Worm (Caenorhabditis elegans) whole organism, mixed stage, embryonic: ENCODE measurements around the gene nhr-108.

ENCODE experiments used
- M03D4.4 ChIP-seq: sonication (generic microtip); optimal IDR thresholded peaks from 2 replicates; lab custom pipeline; 2017; ENCODE audit warnings: mild to moderate bottlenecking, missing genetic modification characterization, missing compliant biosample characterization
- bed-3 ChIP-seq: fragments of 200-800 bp; sonication (Bioruptor generic); optimal IDR thresholded peaks from 3 replicates; lab custom pipeline; 2018; ENCODE audit warnings: mild to moderate bottlenecking, missing genetic modification characterization, moderate library complexity, missing compliant biosample characterization
- blmp-1 ChIP-seq: fragments of 150-350 bp; optimal IDR thresholded peaks from 2 replicates; lab custom pipeline; 2014; ENCODE audit warnings: missing biosample characterization, missing genetic modification characterization
- ceh-39 ChIP-seq: fragments of 150-350 bp; optimal IDR thresholded peaks from 2 replicates; lab custom pipeline; 2014; ENCODE audit warnings: missing biosample characterization, missing genetic modification characterization
- ceh-83 ChIP-seq: fragments of 200-800 bp; sonication (Bioruptor generic); optimal IDR thresholded peaks from 2 replicates; lab custom pipeline; 2018; ENCODE audit warnings: mild to moderate bottlenecking, missing genetic modification characterization, missing compliant biosample characterization
- ces-1 ChIP-seq: fragments of 150-350 bp; optimal IDR thresholded peaks from 2 replicates; lab custom pipeline; 2014; ENCODE audit warnings: missing biosample characterization, missing genetic modification reagents, missing genetic modification characterization
- cnd-1 ChIP-seq: fragments of 200-800 bp; sonication (Bioruptor generic); optimal IDR thresholded peaks from 2 replicates; lab custom pipeline; 2018; ENCODE audit warnings: mild to moderate bottlenecking, missing genetic modification characterization, missing compliant biosample characterization
- drap-1 ChIP-seq: fragments of 200-800 bp; sonication (Bioruptor generic); optimal IDR thresholded peaks from 3 replicates; lab custom pipeline; 2018; ENCODE audit warnings: mild to moderate bottlenecking, missing genetic modification characterization, missing compliant biosample characterization
- elt-1 ChIP-seq: sonication (generic microtip); optimal IDR thresholded peaks from 2 replicates; lab custom pipeline; 2017; ENCODE audit warnings: missing genetic modification characterization, mild to moderate bottlenecking, missing compliant biosample characterization, antibody characterized with exemption, moderate library complexity, borderline replicate concordance; ENCODE audit not compliant: insufficient read depth
- elt-3 ChIP-seq: fragments of 150-350 bp; optimal IDR thresholded peaks from 2 replicates; lab custom pipeline; 2014; ENCODE audit warnings: missing biosample characterization, missing genetic modification characterization
- flh-1 ChIP-seq: fragments of 200-800 bp; sonication (Bioruptor generic); optimal IDR thresholded peaks from 2 replicates; lab custom pipeline; 2018; ENCODE audit warnings: mild to moderate bottlenecking, missing genetic modification characterization, moderate library complexity, missing compliant biosample characterization
- lin-13 ChIP-seq: fragments of 150-350 bp; optimal IDR thresholded peaks from 2 replicates; lab custom pipeline; 2014; ENCODE audit warnings: missing biosample characterization, missing genetic modification characterization
- lsy-2 ChIP-seq: fragments of 150-350 bp; optimal IDR thresholded peaks from 2 replicates; lab custom pipeline; 2014; ENCODE audit warnings: missing biosample characterization, missing genetic modification characterization
- mab-5 ChIP-seq: fragments of 150-350 bp; optimal IDR thresholded peaks from 2 replicates; lab custom pipeline; 2014; ENCODE audit warnings: missing biosample characterization, missing genetic modification characterization
- mep-1 ChIP-seq: fragments of 150-350 bp; optimal IDR thresholded peaks from 2 replicates; lab custom pipeline; 2017; ENCODE audit warnings: missing biosample characterization, missing genetic modification reagents, missing genetic modification characterization, inconsistent platforms
- nhr-2 ChIP-seq: fragments of 150-350 bp; optimal IDR thresholded peaks from 2 replicates; lab custom pipeline; 2014; ENCODE audit warnings: missing biosample characterization, missing genetic modification characterization
- nhr-237 ChIP-seq: fragments of 150-350 bp; optimal IDR thresholded peaks from 2 replicates; lab custom pipeline; 2014; ENCODE audit warnings: missing biosample characterization, missing genetic modification characterization
- nhr-28 ChIP-seq: fragments of 150-350 bp; optimal IDR thresholded peaks from 2 replicates; lab custom pipeline; 2014; ENCODE audit warnings: missing biosample characterization, missing genetic modification characterization
- sem-2 ChIP-seq: fragments of 200-800 bp; sonication (Bioruptor generic); optimal IDR thresholded peaks from 2 replicates; lab custom pipeline; 2018; ENCODE audit warnings: mild to moderate bottlenecking, missing genetic modification characterization, missing compliant biosample characterization
- snpc-4 ChIP-seq: fragments of 150-350 bp; optimal IDR thresholded peaks from 2 replicates; lab custom pipeline; 2014; ENCODE audit warnings: missing biosample characterization, missing genetic modification characterization
- sptf-1 ChIP-seq: sonication (generic microtip); optimal IDR thresholded peaks from 2 replicates; lab custom pipeline; 2017; ENCODE audit warnings: mild to moderate bottlenecking, missing genetic modification characterization, moderate library complexity, missing compliant biosample characterization
- tbx-8 ChIP-seq: fragments of 200-800 bp; sonication (Bioruptor generic); optimal IDR thresholded peaks from 2 replicates; lab custom pipeline; 2018; ENCODE audit warnings: mild to moderate bottlenecking, missing genetic modification characterization, moderate library complexity, missing compliant biosample characterization
- unc-120 ChIP-seq: sonication (generic microtip); optimal IDR thresholded peaks from 2 replicates; lab custom pipeline; 2017; ENCODE audit warnings: missing genetic modification characterization, missing compliant biosample characterization; ENCODE audit not compliant: poor library complexity, severe bottlenecking
- unc-39 ChIP-seq: fragments of 150-350 bp; optimal IDR thresholded peaks from 2 replicates; lab custom pipeline; 2014; ENCODE audit warnings: missing biosample characterization, missing genetic modification characterization
- unc-62 ChIP-seq: fragments of 150-350 bp; optimal IDR thresholded peaks from 2 replicates; lab custom pipeline; 2014; ENCODE audit warnings: missing biosample characterization, missing genetic modification reagents, missing genetic modification characterization
- zip-8 ChIP-seq: fragments of 150-350 bp; optimal IDR thresholded peaks from 2 replicates; lab custom pipeline; 2014; ENCODE audit warnings: missing biosample characterization, missing genetic modification characterization
- ztf-11 ChIP-seq: fragments of 150-350 bp; optimal IDR thresholded peaks from 2 replicates; lab custom pipeline; 2014; ENCODE audit warnings: missing biosample characterization, missing genetic modification characterization

nhr-108 gene

ce11 chrV:15888751-15889150 lies 35.5 kb downstream of the nhr-108 start, which contains the start of gene cgt-1:
TSS of gene cgt-1 (minus strand) at chrV:15888851.
- TF ChIP-seq ceh-83 (GFP tag; lab: Kevin White, UChicago) = no peak
- TF ChIP-seq cnd-1 = no peak
- no peak for TF ChIP-seq mab-5 (tag; lab: Kevin White, UChicago)
- no peak for TF ChIP-seq lin-13
- TF ChIP-seq ces-1 (GFP tag; lab: Kevin White, UChicago) = no peak
- no peak for TF ChIP-seq nhr-237 (tag; lab: Kevin White, UChicago)
- no peak for TF ChIP-seq M03D4.4 (tag; lab: Kevin White, UChicago)
- TF ChIP-seq snpc-4 = no peak
- no peak for TF ChIP-seq sem-2 (GFP tag; lab: Kevin White, UChicago)
- TF ChIP-seq nhr-2 (tag; lab: Kevin White, UChicago) = no peak
- TF ChIP-seq elt-3 (tag; lab: Kevin White, UChicago) = no peak
- TF ChIP-seq unc-120 (tag; lab: Kevin White, UChicago) = no peak
- TF ChIP-seq blmp-1 (tag; lab: Kevin White, UChicago) = no peak
- no peak for TF ChIP-seq bed-3 (GFP tag; lab: Kevin White, UChicago)
- TF ChIP-seq flh-1 (GFP tag; lab: Kevin White, UChicago) = no peak
- no peak for TF ChIP-seq mep-1 (tag; lab: Kevin White, UChicago)

DNA sequence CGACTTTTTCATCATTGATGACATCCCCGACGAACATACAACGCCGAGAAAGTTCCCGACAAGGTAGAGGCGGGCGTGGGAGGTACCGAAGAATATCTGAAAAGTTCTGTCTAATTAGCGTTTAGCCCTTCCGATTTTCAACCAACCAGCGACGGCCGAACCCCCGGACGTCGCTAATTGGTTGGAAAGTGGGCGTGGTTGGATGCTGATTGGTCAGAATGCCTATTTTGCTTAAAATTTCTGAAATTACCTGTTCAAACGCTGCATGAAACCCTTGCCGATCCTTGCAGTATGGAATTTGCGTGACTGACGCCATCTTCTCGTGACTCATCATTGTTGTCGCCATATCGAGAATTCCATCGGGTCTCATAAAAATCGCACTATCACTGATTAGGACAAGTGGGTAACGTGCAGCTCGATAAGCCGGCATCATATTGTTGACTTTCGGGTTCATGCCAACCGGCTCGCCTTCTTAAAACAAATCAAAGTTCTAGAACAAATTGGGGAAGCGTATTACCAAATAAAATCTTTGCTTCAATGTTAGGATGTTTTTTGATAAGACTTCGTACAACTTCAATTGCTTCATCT lies 36.5 kb downstream of the nhr-108 start:
- TF ChIP-seq elt-1 (no peak), blmp-1 (tag; lab: Kevin White, UChicago) (no peak), unc-39 (tag; lab: Kevin White, UChicago) (no peak), nhr-28 (tag; lab: Kevin White, UChicago) (no peak), ceh-83 (GFP tag; lab: Kevin White, UChicago) (no peak), cnd-1 (no peak), ces-1 (GFP tag; lab: Kevin White, UChicago) (no peak)

- TF ChIP-seq bed-3 (GFP tag; lab: Kevin White, UChicago) (no peak), unc-120 (tag; lab: Kevin White, UChicago) (no peak), ces-1 (GFP tag; lab: Kevin White, UChicago) (no peak), nhr-2 (tag; lab: Kevin White, UChicago) (no peak), zip-8 (tag; lab: Kevin White, UChicago) (no peak), snpc-4 (no peak), ztf-11 (tag; lab: Kevin White, UChicago) (no peak), ceh-39 (tag; lab: Kevin White, UChicago) (no peak), flh-1 (GFP tag; lab: Kevin White, UChicago) (no peak), sptf-1 (tag; lab: Kevin White, UChicago) (no peak), sem-2 (GFP tag; lab: Kevin White, UChicago) (no peak), ceh-83 (GFP tag; lab: Kevin White, UChicago) (no peak), unc-39 (tag; lab: Kevin White, UChicago) (no peak), drap-1 (GFP tag; lab: Kevin White, UChicago) (no peak), lsy-2 (tag; lab: Kevin White, UChicago) (no peak), tbx-8 (GFP tag; lab: Kevin White, UChicago) (no peak)
These were observed 38.3 kb downstream of the nhr-108 start, which contains the start of gene T06C12.9 for ce11 chrV:15885967-15886366. TSS of gene T06C12.9 (minus strand) at chrV:15886067.

ce11 chrV:15884698-15885097 lies 39.6 kb downstream of the nhr-108 start, which contains the start of gene oac-42:
TSS of gene oac-42 (minus strand) at chrV:15884798.
- no peak for TF ChIP-seq nhr-2 (tag; lab: Kevin White, UChicago)

- TF ChIP-seq nhr-237 (tag; lab: Kevin White, UChicago) = peak; percentile 57
- no peak for TF ChIP-seq ceh-83 (GFP tag; lab: Kevin White, UChicago)
- TF ChIP-seq, all 35 proteins: peak for 1
These were observed 43.6 kb downstream of the nhr-108 start for ce11 chrV:15880705-15881104.

DNA sequence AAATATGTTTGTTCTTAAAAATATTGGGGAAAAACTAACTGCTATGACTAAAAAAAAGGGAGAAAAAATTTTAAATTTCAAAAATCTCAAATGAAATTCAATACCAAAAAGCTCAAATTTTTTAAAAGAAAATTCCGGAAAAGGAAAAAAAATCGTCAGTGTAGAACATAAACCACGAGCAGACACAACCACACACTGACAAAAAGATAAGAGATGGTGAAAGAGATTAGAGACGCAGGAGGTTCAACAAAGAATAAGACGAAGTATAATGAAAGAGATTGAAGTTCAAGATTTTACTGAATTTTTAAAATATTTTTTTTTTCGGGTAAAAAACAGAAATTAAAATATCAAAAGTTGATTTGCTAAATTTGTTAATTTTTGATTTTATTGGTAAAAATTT lies 44.2 kb downstream of the nhr-108 start:
- TF ChIP-seq mab-5 (tag; lab: Kevin White, UChicago) (no peak), lin-13 (no peak), ztf-11 (tag; lab: Kevin White, UChicago) (no peak), unc-62 (GFP tag; lab: Kevin White, UChicago) (no peak), unc-39 (tag; lab: Kevin White, UChicago) (no peak)
